Worm (Caenorhabditis elegans) whole organism, L4/young adult: Measurements from ENCODE around the gene Y51A2B.6.

Source experiments
- W03F9.2 ChIP-seq: fragments of 150-350 bp; optimal IDR thresholded peaks from 2 replicates; lab custom pipeline; 2014; ENCODE audit warnings: missing biosample characterization, missing genetic modification characterization
- him-1 ChIP-seq: sonication (generic microtip); optimal IDR thresholded peaks from 2 replicates; lab custom pipeline; 2016; ENCODE audit warnings: missing genotype, missing genetic modification reagents, missing genetic modification characterization, missing compliant biosample characterization

DNA sequence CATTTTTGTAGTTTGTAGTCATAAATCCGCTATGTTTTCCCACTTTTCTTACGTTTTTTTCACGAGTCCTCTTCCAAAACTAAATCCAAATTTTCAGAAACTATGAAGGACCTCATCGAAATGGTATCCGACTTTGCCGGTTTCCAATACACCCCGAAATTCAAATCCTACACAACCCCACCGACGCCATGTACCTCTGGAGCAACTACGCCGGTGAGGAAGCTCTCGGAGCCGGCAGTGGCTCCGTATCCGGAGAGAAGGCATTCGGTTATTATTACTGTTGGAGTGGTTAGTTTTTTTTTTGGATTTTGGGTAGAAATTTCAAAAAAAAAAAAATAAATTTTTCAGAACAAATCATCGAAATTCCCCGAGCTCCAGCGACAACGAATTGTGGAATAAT, 44.1 kb downstream of the Y51A2B.6 start, which contains the start of gene C08E8.3:
- TF ChIP-seq W03F9.2 (no peak), him-1 (no peak)
